Fruit fly (Drosophila melanogaster) whole organism, embryonic: ENCODE results near the gene nesd.

Experiments
- BEAF-32 ChIP-seq: fragments of 200-800 bp; sonication (Bioruptor generic); optimal IDR thresholded peaks from 3 replicates; lab custom pipeline; 2017; ENCODE audit warnings: missing biosample characterization, missing genetic modification characterization, mild to moderate bottlenecking, moderate library complexity, missing genetic modification reagents
- CG1024 ChIP-seq: fragments of 200-800 bp; sonication (Bioruptor generic); IDR thresholded peaks from 2 replicates; pipeline ENCODE4 v1.3.6; 2022; ENCODE audit warnings: missing biosample characterization, missing genetic modification characterization
- CG10267 ChIP-seq: fragments of 200-800 bp; sonication (Bioruptor generic); optimal IDR thresholded peaks from 2 replicates; lab custom pipeline; 2018; ENCODE audit warnings: missing biosample characterization, mild to moderate bottlenecking, missing genetic modification characterization, moderate library complexity
- CG11504 ChIP-seq: fragments of 200-800 bp; sonication (Bioruptor generic); optimal IDR thresholded peaks from 3 replicates; lab custom pipeline; 2019; ENCODE audit warnings: missing biosample characterization, mild to moderate bottlenecking, missing genetic modification characterization, moderate library complexity
- CG11696 ChIP-seq: fragments of 200-800 bp; sonication (Bioruptor generic); IDR thresholded peaks from 2 replicates; pipeline ENCODE4 v1.3.6; 2022; ENCODE audit warnings: missing biosample characterization, missing genetic modification characterization
- CG11723 ChIP-seq: fragments of 200-800 bp; sonication (Bioruptor generic); optimal IDR thresholded peaks from 2 replicates; lab custom pipeline; 2017; ENCODE audit warnings: missing biosample characterization, mild to moderate bottlenecking, missing genetic modification characterization
- CG12155 ChIP-seq: fragments of 200-800 bp; sonication (Bioruptor generic); optimal IDR thresholded peaks from 3 replicates; lab custom pipeline; 2016; ENCODE audit warnings: missing biosample characterization, missing genetic modification characterization
- CG13287 ChIP-seq: fragments of 200-800 bp; sonication (Bioruptor generic); IDR thresholded peaks from 2 replicates; pipeline ENCODE4 v1.3.6; 2022; ENCODE audit warnings: missing biosample characterization, missing genetic modification characterization; ENCODE audit not compliant: partially characterized antibody
- CG13296 ChIP-seq: fragments of 200-800 bp; sonication (Bioruptor generic); optimal IDR thresholded peaks from 3 replicates; lab custom pipeline; 2018; ENCODE audit warnings: missing biosample characterization, mild to moderate bottlenecking, missing genetic modification characterization
- CG17359 ChIP-seq: fragments of 200-800 bp; sonication (Bioruptor generic); optimal IDR thresholded peaks from 3 replicates; lab custom pipeline; 2018; ENCODE audit warnings: missing biosample characterization, mild to moderate bottlenecking, missing genetic modification characterization, moderate library complexity
- CG17361 ChIP-seq: fragments of 200-800 bp; sonication (Bioruptor generic); IDR thresholded peaks from 3 replicates; pipeline ENCODE4 v1.3.6; 2022; ENCODE audit warnings: missing biosample characterization, missing genetic modification characterization
- CG17568 ChIP-seq: fragments of 200-800 bp; sonication (Bioruptor generic); optimal IDR thresholded peaks from 2 replicates; lab custom pipeline; 2018; ENCODE audit warnings: missing biosample characterization, mild to moderate bottlenecking, missing genetic modification characterization, moderate library complexity
- CG18619 ChIP-seq: fragments of 200-800 bp; sonication (Bioruptor generic); optimal IDR thresholded peaks from 3 replicates; lab custom pipeline; 2017; ENCODE audit warnings: missing biosample characterization, mild to moderate bottlenecking, missing genetic modification characterization
- CG4707 ChIP-seq: fragments of 200-800 bp; sonication (Bioruptor generic); optimal IDR thresholded peaks from 2 replicates; lab custom pipeline; 2018; ENCODE audit warnings: missing biosample characterization, mild to moderate bottlenecking, missing genetic modification characterization, moderate library complexity
- CG6791 ChIP-seq: fragments of 200-800 bp; sonication (Bioruptor generic); IDR thresholded peaks from 3 replicates; pipeline ENCODE4 v1.3.6; 2022; ENCODE audit warnings: missing biosample characterization, missing genetic modification characterization; ENCODE audit not compliant: partially characterized antibody
- CG7928 ChIP-seq: fragments of 200-800 bp; sonication (Bioruptor generic); optimal IDR thresholded peaks from 2 replicates; lab custom pipeline; 2017; ENCODE audit warnings: missing biosample characterization, mild to moderate bottlenecking, missing genetic modification characterization
- CG9215 ChIP-seq: fragments of 200-800 bp; sonication (Bioruptor generic); IDR thresholded peaks from 2 replicates; pipeline ENCODE4 v1.3.6; 2022; ENCODE audit warnings: missing biosample characterization, missing genetic modification characterization
- CG9727 ChIP-seq: fragments of 200-800 bp; sonication (Bioruptor generic); optimal IDR thresholded peaks from 3 replicates; lab custom pipeline; 2017; ENCODE audit warnings: missing biosample characterization, mild to moderate bottlenecking, missing genetic modification characterization
- CTCF ChIP-seq: fragments of 200-800 bp; sonication (Bioruptor generic); optimal IDR thresholded peaks from 2 replicates; lab custom pipeline; 2017; ENCODE audit warnings: missing biosample characterization, mild to moderate bottlenecking, missing genetic modification characterization, moderate library complexity
- CoRest ChIP-seq: fragments of 200-800 bp; sonication (Bioruptor generic); optimal IDR thresholded peaks from 3 replicates; lab custom pipeline; 2018; ENCODE audit warnings: missing biosample characterization, mild to moderate bottlenecking, missing genetic modification characterization, moderate library complexity
- Dbx ChIP-seq: fragments of 200-800 bp; sonication (Bioruptor generic); IDR thresholded peaks from 3 replicates; pipeline ENCODE4 v1.3.6; 2022; ENCODE audit warnings: missing biosample characterization, missing genetic modification characterization
- Dip3 ChIP-seq: fragments of 200-800 bp; sonication (Bioruptor generic); optimal IDR thresholded peaks from 3 replicates; lab custom pipeline; 2016; ENCODE audit warnings: missing biosample characterization, missing genetic modification characterization
- Dp ChIP-seq: fragments of 200-800 bp; sonication (Bioruptor generic); optimal IDR thresholded peaks from 2 replicates; lab custom pipeline; 2018; ENCODE audit warnings: missing biosample characterization, mild to moderate bottlenecking, missing genetic modification characterization, moderate library complexity
- Ets65A ChIP-seq: fragments of 200-800 bp; sonication (Bioruptor generic); peaks from one replicate; lab custom pipeline; 2016; ENCODE audit warnings: missing biosample characterization, missing genetic modification characterization
- HLH3B ChIP-seq: fragments of 200-800 bp; sonication (Bioruptor generic); IDR thresholded peaks from 2 replicates; pipeline ENCODE4 v1.3.6; 2022; ENCODE audit warnings: missing biosample characterization, missing genetic modification characterization
- Lhr ChIP-seq: fragments of 200-800 bp; sonication (Bioruptor generic); optimal IDR thresholded peaks from 3 replicates; lab custom pipeline; 2017; ENCODE audit warnings: mild to moderate bottlenecking, missing biosample characterization, missing genetic modification reagents, missing genetic modification characterization
- NC2β ChIP-seq: fragments of 200-800 bp; sonication (Bioruptor generic); optimal IDR thresholded peaks from 2 replicates; lab custom pipeline; 2016; ENCODE audit warnings: missing biosample characterization, missing genetic modification characterization
- Opbp ChIP-seq: fragments of 200-800 bp; sonication (Bioruptor generic); IDR thresholded peaks from 3 replicates; pipeline ENCODE4 v1.3.6; 2022; ENCODE audit warnings: missing biosample characterization, missing genetic modification characterization; ENCODE audit not compliant: partially characterized antibody
- Pdp1 ChIP-seq, 2 experiments: fragments of 200-800 bp; sonication (Bioruptor generic); optimal IDR thresholded peaks; 3 replicates each; lab custom pipeline; 2016; ENCODE audit warnings: missing biosample characterization in 2 of 2, missing genetic modification characterization in 2 of 2, mild to moderate bottlenecking in 1 of 2, moderate library complexity in 1 of 2
- Ssrp ChIP-seq: fragments of 200-800 bp; sonication (Bioruptor generic); optimal IDR thresholded peaks from 2 replicates; lab custom pipeline; 2018; ENCODE audit warnings: missing biosample characterization, mild to moderate bottlenecking, missing genetic modification characterization, moderate library complexity
- Tbp ChIP-seq: fragments of >200 bp; optimal IDR thresholded peaks from 2 replicates; lab custom pipeline; 2018; ENCODE audit warnings: missing biosample characterization, missing genetic modification characterization
- ara ChIP-seq: fragments of 200-800 bp; sonication (Bioruptor generic); IDR thresholded peaks from 2 replicates; pipeline ENCODE4 v1.3.6; 2022; ENCODE audit warnings: missing biosample characterization, missing genetic modification characterization
- chm ChIP-seq: fragments of 200-800 bp; sonication (Bioruptor generic); IDR thresholded peaks from 2 replicates; pipeline ENCODE4 v1.3.6; 2022; ENCODE audit warnings: missing biosample characterization, missing genetic modification characterization
- dmrt99B ChIP-seq: fragments of 200-800 bp; sonication (Bioruptor generic); optimal IDR thresholded peaks from 2 replicates; lab custom pipeline; 2018; ENCODE audit warnings: missing biosample characterization, mild to moderate bottlenecking, missing genetic modification characterization, moderate library complexity
- fu2 ChIP-seq: fragments of 200-800 bp; sonication (Bioruptor generic); optimal IDR thresholded peaks from 2 replicates; lab custom pipeline; 2016; ENCODE audit warnings: missing biosample characterization, missing genetic modification characterization
- gfzf ChIP-seq: fragments of 200-800 bp; sonication (Bioruptor generic); optimal IDR thresholded peaks from 2 replicates; lab custom pipeline; 2016; ENCODE audit warnings: missing biosample characterization, mild to moderate bottlenecking, missing genetic modification characterization, moderate library complexity
- kni ChIP-seq: fragments of 200-800 bp; sonication (Bioruptor generic); optimal IDR thresholded peaks from 3 replicates; lab custom pipeline; 2017; ENCODE audit warnings: mild to moderate bottlenecking, missing biosample characterization, missing genetic modification reagents, missing genetic modification characterization
- lbe ChIP-seq: fragments of 200-800 bp; sonication (Bioruptor generic); optimal IDR thresholded peaks from 2 replicates; lab custom pipeline; 2016; ENCODE audit warnings: missing biosample characterization, mild to moderate bottlenecking, missing genetic modification characterization
- luna ChIP-seq: fragments of 200-800 bp; sonication (Bioruptor generic); optimal IDR thresholded peaks from 2 replicates; lab custom pipeline; 2016; ENCODE audit warnings: missing biosample characterization, missing genetic modification characterization
- pan ChIP-seq, 4 experiments: fragments of >200 bp in 3 of 4; fragments of 200-800 bp in 1 of 4; sonication (Bioruptor generic) in 1 of 4; optimal IDR thresholded peaks in 3 of 4; IDR thresholded peaks in 1 of 4; 2 replicates each; pipeline versions ENCODE4 v1.3.6 to Lab custom; 2017 to 2022; ENCODE audit warnings: missing biosample characterization in 2 of 4, missing genetic modification characterization in 2 of 4, mixed read lengths in 1 of 4
- pzg ChIP-seq: fragments of 200-800 bp; sonication (Bioruptor generic); optimal IDR thresholded peaks from 3 replicates; lab custom pipeline; 2018; ENCODE audit warnings: missing biosample characterization, mild to moderate bottlenecking, missing genetic modification characterization, moderate library complexity
- sc ChIP-seq, 3 experiments: fragments of >200 bp in 2 of 3; fragments of 200-800 bp in 1 of 3; sonication (Bioruptor generic) in 1 of 3; optimal IDR thresholded peaks; 2 replicates in 2 of 3; 3 replicates in 1 of 3; lab custom pipeline; 2017; ENCODE audit warnings: mild to moderate bottlenecking in 1 of 3, missing biosample characterization in 1 of 3, missing genetic modification characterization in 1 of 3, missing genetic modification reagents in 1 of 3
- sim ChIP-seq: fragments of 200-800 bp; sonication (Bioruptor generic); IDR thresholded peaks from 2 replicates; pipeline ENCODE4 v1.3.6; 2022; ENCODE audit warnings: missing biosample characterization, missing genetic modification characterization
- slbo ChIP-seq: fragments of 200-800 bp; sonication (Bioruptor generic); IDR thresholded peaks from 2 replicates; pipeline ENCODE4 v1.3.6; 2022; ENCODE audit warnings: missing biosample characterization, missing genetic modification characterization
- slou ChIP-seq: fragments of 200-800 bp; sonication (Bioruptor generic); optimal IDR thresholded peaks from 3 replicates; lab custom pipeline; 2016; ENCODE audit warnings: missing biosample characterization, missing genetic modification characterization
- stwl ChIP-seq: fragments of 200-800 bp; sonication (Bioruptor generic); optimal IDR thresholded peaks from 3 replicates; lab custom pipeline; 2018; ENCODE audit warnings: missing biosample characterization, mild to moderate bottlenecking, missing genetic modification characterization, moderate library complexity
- tx ChIP-seq: fragments of 200-800 bp; sonication (Bioruptor generic); optimal IDR thresholded peaks from 2 replicates; lab custom pipeline; 2016; ENCODE audit warnings: missing biosample characterization, missing genetic modification characterization
- vvl ChIP-seq: fragments of 200-800 bp; sonication (Bioruptor generic); IDR thresholded peaks from 2 replicates; pipeline ENCODE4 v1.3.6; 2022; ENCODE audit warnings: missing biosample characterization, missing genetic modification characterization
- wor ChIP-seq: fragments of 200-800 bp; sonication (Bioruptor generic); IDR thresholded peaks from 2 replicates; pipeline ENCODE4 v1.3.6; 2022; ENCODE audit warnings: missing biosample characterization, missing genetic modification characterization
- zen ChIP-seq: fragments of 200-800 bp; sonication (Bioruptor generic); optimal IDR thresholded peaks from 3 replicates; lab custom pipeline; 2018; ENCODE audit warnings: missing biosample characterization, mild to moderate bottlenecking, missing genetic modification characterization, moderate library complexity

The nesd gene

DNA sequence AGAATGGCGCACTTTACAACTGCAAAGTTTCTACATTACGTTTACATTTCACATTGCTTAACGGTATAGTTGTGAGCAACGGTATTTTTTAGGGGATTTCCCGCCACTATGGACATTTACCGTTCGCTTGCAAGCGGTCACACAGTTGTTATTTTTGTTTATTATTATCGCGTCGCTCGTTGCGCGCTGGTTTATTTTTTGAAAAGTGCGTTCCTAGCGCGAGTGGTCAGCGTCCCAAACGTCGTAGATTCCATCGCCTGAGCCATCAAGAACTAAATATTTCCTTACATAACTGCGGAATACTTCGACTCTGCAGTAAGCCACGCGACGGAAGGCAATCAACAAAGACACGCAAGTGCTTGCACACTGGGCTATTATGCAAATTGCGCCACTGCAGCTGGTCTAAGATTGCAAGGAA lies 27.5 kb upstream of the nesd start, which contains the start of gene bwa (continued):
- TF ChIP-seq gfzf (peak; percentile 96), ara (no peak), wor (GFP tag; lab: Robert Waterston, UW) (no peak), Opbp (GFP tag; lab: Robert Waterston, UW) (peak; percentile 39; the same call in 1 of the 3 replicates), vvl (GFP tag; lab: Robert Waterston, UW) (peak; percentile 54; the same call in 1 of the 2 replicates), CG11723 (GFP tag; lab: Kevin White, UChicago) (peak; percentile 10), Dbx (GFP tag; lab: Robert Waterston, UW) (no peak), CoRest (tag; lab: Kevin White, UChicago) (peak; percentile 78), HLH3B (GFP tag; lab: Robert Waterston, UW) (no peak), CG9215 (no peak), slou (GFP tag; lab: Kevin White, UChicago) (no peak), chm (GFP tag; lab: Robert Waterston, UW) (0 out of 2 replicates have a peak, but pooled peaks have one; percentile 30), BEAF-32 (GFP tag; lab: Kevin White, UChicago) (peak; percentile 44), CG17568 (no peak), CG13296 (GFP tag; lab: Kevin White, UChicago) (peak; percentile 25), CG18619 (GFP tag; lab: Kevin White, UChicago) (no peak), tx (GFP tag; lab: Kevin White, UChicago) (no peak), Dip3 (no peak), CG1024 (no peak), pan (optimal IDR thresholded peaks at IDR 0.05; lab: Kevin White, UChicago) (no peak), pan (GFP tag; optimal IDR thresholded peaks at IDR 0.05 in 1 of 2, IDR thresholded peaks at IDR 0.05 in 1 of 2) (no peak), NC2β (GFP tag; lab: Kevin White, UChicago) (no peak), CG17359 (tag; lab: Kevin White, UChicago) (no peak), luna (GFP tag; lab: Kevin White, UChicago) (no peak), Pdp1 (GFP tag; optimal IDR thresholded peaks at IDR 0.05; lab: Kevin White, UChicago) (peak in 1 of 2 experiments; percentile 78), Lhr (GFP tag; lab: Kevin White, UChicago) (peak; percentile 86), fu2 (GFP tag; lab: Kevin White, UChicago) (no peak), dmrt99B (tag; lab: Kevin White, UChicago) (no peak), CG13287 (peak; percentile 4; the same call in 1 of the 2 replicates), stwl (tag; lab: Kevin White, UChicago) (peak; percentile 39), Ets65A (GFP tag; lab: Kevin White, UChicago) (peak; percentile 49), Tbp (GFP tag; lab: Kevin White, UChicago) (no peak), CG4707 (no peak), kni (no peak), slbo (GFP tag; lab: Robert Waterston, UW) (no peak), CG12155 (GFP tag; lab: Kevin White, UChicago) (no peak), CG11504 (no peak), sc (optimal IDR thresholded peaks at IDR 0.05; lab: Kevin White, UChicago) (no peak), sc (GFP tag; optimal IDR thresholded peaks at IDR 0.05; lab: Kevin White, UChicago) (no peak), CG17361 (GFP tag; lab: Robert Waterston, UW) (no peak), CG6791 (GFP tag; lab: Robert Waterston, UW) (peak; percentile 46; the same call in 1 of the 3 replicates), CG9727 (no peak), sim (GFP tag; lab: Robert Waterston, UW) (no peak), CG11696 (GFP tag; lab: Robert Waterston, UW) (no peak), lbe (no peak), Dp (GFP tag; lab: Kevin White, UChicago) (peak; percentile 83), pzg (GFP tag; lab: Kevin White, UChicago) (peak; percentile 87), Ssrp (tag; lab: Kevin White, UChicago) (no peak), CTCF (GFP tag; lab: Kevin White, UChicago) (peak; percentile 75), CG7928 (GFP tag; lab: Kevin White, UChicago) (no peak), CG10267 (tag; lab: Kevin White, UChicago) (peak; percentile 31), zen (peak; percentile 35)
